Worm (Caenorhabditis elegans) whole organism, L3 larva: Measurements from ENCODE around the gene C11H1.5.

Experiments used
- R02D3.7 ChIP-seq: fragments of 150-350 bp; optimal IDR thresholded peaks from 2 replicates; lab custom pipeline; 2014; ENCODE audit warnings: missing biosample characterization, missing genetic modification characterization
- ZK546.5 ChIP-seq: sonication (generic microtip); optimal IDR thresholded peaks from 2 replicates; lab custom pipeline; 2017; ENCODE audit warnings: missing biosample characterization, missing genetic modification characterization
- aly-2 ChIP-seq: fragments of 150-350 bp; optimal IDR thresholded peaks from 2 replicates; lab custom pipeline; 2014; ENCODE audit warnings: missing biosample characterization, missing genetic modification characterization
- ama-1 ChIP-seq: fragments of 150-350 bp; optimal IDR thresholded peaks from 2 replicates; lab custom pipeline; 2018
- ceh-16 ChIP-seq: sonication (generic microtip); optimal IDR thresholded peaks from 2 replicates; lab custom pipeline; 2017; ENCODE audit warnings: missing biosample characterization, missing genetic modification characterization
- ceh-28 ChIP-seq: fragments of 150-350 bp; optimal IDR thresholded peaks from 2 replicates; lab custom pipeline; 2014; ENCODE audit warnings: missing biosample characterization, missing genetic modification reagents, missing genetic modification characterization
- ceh-82 ChIP-seq: fragments of 150-350 bp; optimal IDR thresholded peaks from 2 replicates; lab custom pipeline; 2014; ENCODE audit warnings: missing biosample characterization, missing genetic modification characterization
- ceh-9 ChIP-seq: sonication (generic microtip); optimal IDR thresholded peaks from 2 replicates; lab custom pipeline; 2018; ENCODE audit warnings: missing biosample characterization, missing genetic modification characterization
- daf-12 ChIP-seq: fragments of 150-350 bp; optimal IDR thresholded peaks from 2 replicates; lab custom pipeline; 2014; ENCODE audit warnings: missing biosample characterization, missing genetic modification reagents, missing genetic modification characterization
- egl-27 ChIP-seq: sonication (generic microtip); optimal IDR thresholded peaks from 4 replicates; lab custom pipeline; 2017; ENCODE audit warnings: missing biosample characterization, missing genetic modification reagents, missing genetic modification characterization
- egl-5 ChIP-seq: fragments of 150-350 bp; optimal IDR thresholded peaks from 2 replicates; lab custom pipeline; 2017; ENCODE audit warnings: missing biosample characterization, missing genetic modification reagents, missing genetic modification characterization, inconsistent platforms
- elt-1 ChIP-seq: fragments of 150-350 bp; optimal IDR thresholded peaks from 2 replicates; lab custom pipeline; 2014; ENCODE audit warnings: missing biosample characterization, missing genetic modification characterization
- elt-2 ChIP-seq: sonication (generic microtip); optimal IDR thresholded peaks from 2 replicates; lab custom pipeline; 2016; ENCODE audit warnings: missing genetic modification reagents, mild to moderate bottlenecking, missing genetic modification characterization, missing compliant biosample characterization
- eor-1 ChIP-seq, 2 experiments: fragments of 150-350 bp; optimal IDR thresholded peaks; 2 replicates each; lab custom pipeline; 2014 to 2018; ENCODE audit warnings: missing biosample characterization in 2 of 2, missing genetic modification characterization in 2 of 2
- fkh-10 ChIP-seq: sonication (generic microtip); optimal IDR thresholded peaks from 2 replicates; lab custom pipeline; 2017; ENCODE audit warnings: missing biosample characterization, missing genetic modification reagents, missing genetic modification characterization
- fkh-2 ChIP-seq: fragments of 150-350 bp; optimal IDR thresholded peaks from 2 replicates; lab custom pipeline; 2014; ENCODE audit warnings: missing biosample characterization, missing genetic modification reagents, missing genetic modification characterization
- fos-1 ChIP-seq: fragments of 150-350 bp; optimal IDR thresholded peaks from 2 replicates; lab custom pipeline; 2014; ENCODE audit warnings: missing biosample characterization, missing genetic modification characterization
- hmg-11 ChIP-seq: sonication (generic microtip); optimal IDR thresholded peaks from 2 replicates; lab custom pipeline; 2016; ENCODE audit warnings: missing genetic modification characterization, missing compliant biosample characterization
- jun-1 ChIP-seq: fragments of 150-350 bp; optimal IDR thresholded peaks from 2 replicates; lab custom pipeline; 2014; ENCODE audit warnings: missing biosample characterization, missing genetic modification reagents, missing genetic modification characterization
- lin-15B ChIP-seq: fragments of 150-350 bp; optimal IDR thresholded peaks from 2 replicates; lab custom pipeline; 2014; ENCODE audit warnings: missing biosample characterization, missing genetic modification characterization
- lsy-12 ChIP-seq: sonication (generic microtip); optimal IDR thresholded peaks from 2 replicates; lab custom pipeline; 2016; ENCODE audit warnings: mild to moderate bottlenecking, missing genetic modification characterization, missing compliant biosample characterization
- mdl-1 ChIP-seq: fragments of 150-350 bp; optimal IDR thresholded peaks from 2 replicates; lab custom pipeline; 2014; ENCODE audit warnings: missing biosample characterization, missing genetic modification characterization
- mml-1 ChIP-seq: fragments of 150-350 bp; sonication (generic microtip); optimal IDR thresholded peaks from 3 replicates; lab custom pipeline; 2014; ENCODE audit warnings: missing biosample characterization, missing genetic modification characterization
- nfya-1 ChIP-seq: sonication (generic microtip); optimal IDR thresholded peaks from 2 replicates; lab custom pipeline; 2017; ENCODE audit warnings: missing genetic modification characterization, mild to moderate bottlenecking, missing compliant biosample characterization, antibody characterized with exemption, moderate library complexity; ENCODE audit not compliant: insufficient read depth
- nhr-11 ChIP-seq: fragments of 150-350 bp; optimal IDR thresholded peaks from 2 replicates; lab custom pipeline; 2014; ENCODE audit warnings: missing biosample characterization, missing genetic modification characterization
- nhr-12 ChIP-seq: fragments of 150-350 bp; optimal IDR thresholded peaks from 2 replicates; lab custom pipeline; 2014; ENCODE audit warnings: missing biosample characterization, missing genetic modification characterization
- nhr-23 ChIP-seq: fragments of 150-350 bp; optimal IDR thresholded peaks from 2 replicates; lab custom pipeline; 2014; ENCODE audit warnings: missing biosample characterization, missing genetic modification reagents, missing genetic modification characterization
- nhr-237 ChIP-seq: fragments of 150-350 bp; optimal IDR thresholded peaks from 2 replicates; lab custom pipeline; 2014; ENCODE audit warnings: missing biosample characterization, missing genetic modification characterization
- nhr-25 ChIP-seq: sonication (generic microtip); optimal IDR thresholded peaks from 2 replicates; lab custom pipeline; 2017; ENCODE audit warnings: missing biosample characterization, missing genetic modification characterization
- nhr-28 ChIP-seq: fragments of 150-350 bp; optimal IDR thresholded peaks from 2 replicates; lab custom pipeline; 2014; ENCODE audit warnings: missing biosample characterization, missing genetic modification characterization
- nhr-67 ChIP-seq: fragments of 150-350 bp; optimal IDR thresholded peaks from 2 replicates; lab custom pipeline; 2014; ENCODE audit warnings: missing biosample characterization, missing genetic modification characterization
- sea-2 ChIP-seq: fragments of 150-350 bp; sonication (generic microtip); optimal IDR thresholded peaks from 4 replicates; lab custom pipeline; 2014; ENCODE audit warnings: missing biosample characterization, missing genetic modification reagents, missing genetic modification characterization
- skn-1 ChIP-seq: fragments of 150-350 bp; optimal IDR thresholded peaks from 2 replicates; lab custom pipeline; 2014; ENCODE audit warnings: missing biosample characterization, missing genetic modification characterization
- snpc-4 ChIP-seq: fragments of 150-350 bp; optimal IDR thresholded peaks from 2 replicates; lab custom pipeline; 2014; ENCODE audit warnings: missing biosample characterization, missing genetic modification characterization
- tbx-2 ChIP-seq: sonication (generic microtip); optimal IDR thresholded peaks from 2 replicates; lab custom pipeline; 2016; ENCODE audit warnings: mild to moderate bottlenecking, missing genetic modification characterization, missing compliant biosample characterization
- unc-39 ChIP-seq: sonication (generic microtip); optimal IDR thresholded peaks from 4 replicates; lab custom pipeline; 2017; ENCODE audit warnings: missing biosample characterization, missing genetic modification characterization
- unc-62 ChIP-seq: fragments of 150-350 bp; sonication (generic microtip); optimal IDR thresholded peaks from 4 replicates; lab custom pipeline; 2014; ENCODE audit warnings: missing biosample characterization, missing genetic modification reagents, missing genetic modification characterization
- zag-1 ChIP-seq: fragments of 150-350 bp; optimal IDR thresholded peaks from 2 replicates; lab custom pipeline; 2014; ENCODE audit warnings: missing biosample characterization, missing genetic modification characterization
- ztf-11 ChIP-seq: fragments of 150-350 bp; optimal IDR thresholded peaks from 2 replicates; lab custom pipeline; 2014; ENCODE audit warnings: missing biosample characterization, missing genetic modification characterization

The C11H1.5 gene

DNA sequence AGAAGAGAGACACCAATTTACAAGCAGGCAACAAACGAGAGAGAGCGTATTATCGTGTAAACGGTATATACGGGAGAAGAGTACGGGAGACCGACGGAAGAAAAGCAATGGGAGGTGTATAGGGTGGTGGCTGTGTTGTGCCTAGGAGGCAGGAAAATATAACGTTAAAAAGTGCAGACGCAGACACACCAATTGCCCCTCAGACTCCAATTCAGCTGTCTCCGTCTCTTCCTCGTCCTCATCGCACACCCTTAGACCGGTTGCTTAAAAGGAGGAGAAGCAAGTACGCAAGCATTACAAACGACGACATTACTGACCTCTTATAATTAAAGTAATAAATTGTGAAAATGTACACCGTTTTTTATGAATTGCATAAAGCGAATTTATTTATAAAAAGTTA, 9.4 kb upstream of the C11H1.5 start (continued):
- TF ChIP-seq egl-27 (peak; percentile 64), unc-39 (tag; lab: Kevin White, UChicago) (no peak), ceh-16 (tag; lab: Kevin White, UChicago) (no peak), mdl-1 (tag; lab: Kevin White, UChicago) (no peak), nhr-23 (tag; lab: Kevin White, UChicago) (peak; percentile 88), ceh-9 (no peak), nhr-67 (tag; lab: Kevin White, UChicago) (no peak), nhr-11 (tag; lab: Kevin White, UChicago) (no peak), ztf-11 (tag; lab: Kevin White, UChicago) (no peak), nhr-237 (tag; lab: Kevin White, UChicago) (no peak), ceh-82 (tag; lab: Kevin White, UChicago) (no peak), lin-15B (tag; lab: Kevin White, UChicago) (peak; percentile 70), daf-12 (tag; lab: Kevin White, UChicago) (no peak), ZK546.5 (tag; lab: Kevin White, UChicago) (no peak), elt-1 (tag; lab: Kevin White, UChicago) (no peak), aly-2 (no peak), elt-2 (tag; lab: Kevin White, UChicago) (peak; percentile 65), nhr-28 (tag; lab: Kevin White, UChicago) (no peak), ama-1 (lab: Kevin White, UChicago) (no peak), unc-62 (GFP tag; lab: Kevin White, UChicago) (no peak)

DNA sequence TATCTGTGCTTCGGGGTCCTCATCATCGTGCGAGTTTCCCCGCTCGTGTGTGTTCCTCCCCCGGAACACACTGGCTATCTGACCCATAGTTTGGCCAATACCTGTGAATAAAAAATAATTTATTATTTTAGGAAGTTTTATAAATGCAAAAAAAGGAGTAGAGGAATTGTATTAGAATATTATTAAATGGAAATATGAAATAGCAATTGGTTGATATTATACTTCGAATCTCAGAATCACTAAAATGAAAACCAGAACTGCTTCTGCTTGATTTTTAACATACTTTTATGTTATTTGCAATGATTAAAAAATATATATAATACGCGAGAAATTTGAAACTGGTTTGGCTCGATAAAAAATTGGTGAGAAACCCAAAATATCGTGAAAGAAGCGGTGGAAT, 8.6 kb upstream of the C11H1.5 start, which contains the start of gene mgrn-1:
mgrn-1 (minus strand) TSS at position 101 of the 400 bp plus-strand sequence.
- TF ChIP-seq nhr-23 (tag; lab: Kevin White, UChicago) (no peak), ceh-16 (tag; lab: Kevin White, UChicago) (no peak), unc-62 (GFP tag; lab: Kevin White, UChicago) (no peak), daf-12 (tag; lab: Kevin White, UChicago) (no peak), jun-1 (no peak), ama-1 (lab: Kevin White, UChicago) (no peak), eor-1 (tag; optimal IDR thresholded peaks at IDR 0.05; lab: Kevin White, UChicago) (no peak), elt-1 (tag; lab: Kevin White, UChicago) (no peak), mml-1 (tag; lab: Kevin White, UChicago) (no peak), zag-1 (tag; lab: Kevin White, UChicago) (no peak), R02D3.7 (tag; lab: Kevin White, UChicago) (no peak), nhr-12 (tag; lab: Kevin White, UChicago) (no peak), nhr-67 (tag; lab: Kevin White, UChicago) (no peak), nhr-237 (tag; lab: Kevin White, UChicago) (no peak), lsy-12 (no peak)

DNA sequence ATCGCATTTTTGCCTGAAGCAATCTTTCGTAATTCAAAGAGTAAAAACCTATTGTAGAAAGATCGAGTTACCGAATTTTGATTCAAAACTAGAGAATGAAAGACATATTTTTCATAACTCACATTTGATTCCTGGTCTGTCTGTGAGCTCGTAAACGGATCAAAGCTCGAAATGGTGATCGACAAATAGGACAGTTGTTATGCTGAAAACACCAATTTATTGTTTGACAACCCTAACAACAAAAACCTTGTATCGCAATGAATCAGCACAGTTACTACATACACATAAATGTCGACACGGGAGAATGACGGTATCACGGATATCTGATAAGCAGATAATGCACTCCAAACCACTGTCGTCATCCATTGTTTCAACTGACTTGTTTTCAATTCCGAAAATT, 6.7 kb upstream of the C11H1.5 start:
- TF ChIP-seq unc-62 (GFP tag; lab: Kevin White, UChicago), result no peak
- TF ChIP-seq ceh-16 (tag; lab: Kevin White, UChicago), result no peak
- TF ChIP-seq nhr-25, result no peak
- TF ChIP-seq nhr-28 (tag; lab: Kevin White, UChicago), result no peak
- no peak for TF ChIP-seq aly-2
- TF ChIP-seq hmg-11 (tag; lab: Kevin White, UChicago), result no peak
- TF ChIP-seq lsy-12, result no peak
- TF ChIP-seq lin-15B (tag; lab: Kevin White, UChicago), result no peak
- TF ChIP-seq nhr-237 (tag; lab: Kevin White, UChicago), result no peak
- TF ChIP-seq daf-12 (tag; lab: Kevin White, UChicago), result no peak
- no peak for TF ChIP-seq ama-1 (lab: Kevin White, UChicago)
- TF ChIP-seq egl-27, result no peak
- no peak for TF ChIP-seq nhr-67 (tag; lab: Kevin White, UChicago)
- TF ChIP-seq jun-1, result no peak
- TF ChIP-seq fkh-2 (tag; lab: Kevin White, UChicago), result no peak
- no peak for TF ChIP-seq unc-39 (tag; lab: Kevin White, UChicago)
- TF ChIP-seq fos-1, result no peak
- TF ChIP-seq nhr-23 (tag; lab: Kevin White, UChicago), result no peak
- no peak for TF ChIP-seq snpc-4
- no peak for TF ChIP-seq R02D3.7 (tag; lab: Kevin White, UChicago)

DNA sequence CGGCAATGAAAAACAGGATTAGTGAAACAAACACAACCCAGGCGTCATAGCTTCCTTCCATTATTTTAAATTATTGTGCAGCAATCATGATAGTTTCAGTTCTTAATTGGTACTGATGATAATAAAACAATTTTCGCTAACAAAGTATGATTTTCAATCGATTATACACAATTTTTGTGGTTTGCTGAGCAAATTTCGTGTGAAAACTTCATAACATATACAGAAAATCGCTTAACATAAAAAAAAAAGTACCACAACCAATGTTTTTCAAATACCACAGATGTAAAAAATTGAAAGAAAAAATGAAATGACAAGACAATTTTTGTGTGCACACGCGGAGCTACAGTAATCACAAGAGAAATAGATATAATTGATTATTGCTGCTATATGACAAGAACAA, 4.7 kb upstream of the C11H1.5 start, which contains the start of gene gphr-2:
gphr-2 (minus strand) TSS at position 101 of the 400 bp plus-strand sequence.
- TF ChIP-seq nhr-237 (tag; lab: Kevin White, UChicago), result no peak
- TF ChIP-seq fos-1, result no peak
- TF ChIP-seq ceh-28 (tag; lab: Kevin White, UChicago), result no peak
- no peak for TF ChIP-seq nhr-28 (tag; lab: Kevin White, UChicago)
- TF ChIP-seq egl-5 (tag; lab: Kevin White, UChicago), result no peak
- no peak for TF ChIP-seq aly-2
- TF ChIP-seq lin-15B (tag; lab: Kevin White, UChicago), result no peak
- no peak for TF ChIP-seq nhr-11 (tag; lab: Kevin White, UChicago)
- no peak for TF ChIP-seq R02D3.7 (tag; lab: Kevin White, UChicago)
- no peak for TF ChIP-seq nhr-25
- no peak for TF ChIP-seq skn-1 (tag; lab: Kevin White, UChicago)
- no peak for TF ChIP-seq fkh-10 (GFP tag; lab: Kevin White, UChicago)
- TF ChIP-seq sea-2 (GFP tag; lab: Kevin White, UChicago), result no peak
- no peak for TF ChIP-seq nfya-1 (tag; lab: Kevin White, UChicago)
- TF ChIP-seq elt-1 (tag; lab: Kevin White, UChicago), result no peak
- TF ChIP-seq ama-1 (lab: Kevin White, UChicago), result no peak
- TF ChIP-seq eor-1 (tag; optimal IDR thresholded peaks at IDR 0.05; lab: Kevin White, UChicago), result no peak
- TF ChIP-seq tbx-2 (tag; lab: Kevin White, UChicago), result no peak
- TF ChIP-seq nhr-67 (tag; lab: Kevin White, UChicago), result no peak
- TF ChIP-seq, all 47 proteins: peak for 0
